Fruit fly (Drosophila melanogaster): ENCODE measurements around the gene CG12984.

dm6 chr3L:21035231-21035630, 43.8 kb downstream of the CG12984 start:
- TF ChIP-seq CTCF (optimal IDR thresholded peaks at IDR 0.05) = no peak
- TF ChIP-seq CG8478 (optimal IDR thresholded peaks at IDR 0.05) = no peak

All from S2 (cell line).